Worm (Caenorhabditis elegans): Measurements from ENCODE around the gene daf-5.

DNA sequence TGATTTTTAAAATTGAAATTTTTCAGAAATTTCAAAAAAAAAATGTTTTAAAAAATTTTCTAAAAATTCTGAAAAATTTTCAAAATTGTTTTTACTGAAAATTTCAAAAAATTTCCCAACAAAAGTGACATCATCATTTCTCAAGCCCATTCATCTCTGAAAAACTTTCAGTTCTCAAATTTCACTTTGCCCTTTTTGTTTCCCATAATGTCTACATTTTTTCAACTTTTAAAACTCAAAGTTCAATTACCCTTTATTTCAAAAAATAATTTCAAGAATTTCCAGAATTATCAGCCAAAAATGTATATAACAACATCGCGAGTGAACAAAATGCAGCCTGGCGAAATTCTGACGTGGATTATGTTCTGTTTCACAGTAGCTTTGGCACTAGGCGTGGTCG lies 48.9 kb upstream of the daf-5 start, which contains the start of gene bkip-1:
- no peak for TF ChIP-seq ama-1 (optimal IDR thresholded peaks at IDR 0.05)
- no peak for TF ChIP-seq hmg-4 (GFP tag; optimal IDR thresholded peaks at IDR 0.05)
- no peak for TF ChIP-seq F13C5.2 (tag; optimal IDR thresholded peaks at IDR 0.05)
- TF ChIP-seq aly-1 (tag; optimal IDR thresholded peaks at IDR 0.05) = no peak
- no peak for TF ChIP-seq B0310.2 (tag; optimal IDR thresholded peaks at IDR 0.05)
- TF ChIP-seq ets-7 (tag; optimal IDR thresholded peaks at IDR 0.05) = no peak
- no peak for TF ChIP-seq tra-4 (tag; optimal IDR thresholded peaks at IDR 0.05)
- TF ChIP-seq hmbx-1 (tag; optimal IDR thresholded peaks at IDR 0.05) = no peak
- TF ChIP-seq sea-1 (GFP tag; conservative IDR thresholded peaks at IDR 0.05) = no peak
- TF ChIP-seq ceh-13 (GFP tag; optimal IDR thresholded peaks at IDR 0.05) = no peak
- TF ChIP-seq flt-1 (GFP tag; IDR thresholded peaks at IDR 0.05) = no peak
- TF ChIP-seq ceh-36 (tag; optimal IDR thresholded peaks at IDR 0.05) = no peak
- TF ChIP-seq tbx-37 (GFP tag; conservative IDR thresholded peaks at IDR 0.05) = no peak

Measured in whole organism, early embryonic.